Worm (Caenorhabditis elegans) whole organism, L4 larva: ENCODE data around the gene dhs-19.

ENCODE experiments used
- F26F4.8 ChIP-seq: fragments of 200-800 bp; sonication (Bioruptor generic); conservative IDR thresholded peaks from 2 replicates; pipeline ENCODE4 v1.3.6; 2022; ENCODE audit warnings: missing genetic modification characterization, missing compliant biosample characterization
- F44E2.7 ChIP-seq: fragments of 200-800 bp; sonication (Bioruptor generic); IDR thresholded peaks from 2 replicates; pipeline ENCODE4 v2.1.2; 2022; ENCODE audit warnings: missing genetic modification characterization, missing compliant biosample characterization
- F49E8.2 ChIP-seq: sonication (generic microtip); optimal IDR thresholded peaks from 2 replicates; lab custom pipeline; 2016; ENCODE audit warnings: missing compliant biosample characterization, mild to moderate bottlenecking, missing genetic modification characterization, borderline replicate concordance
- T26A8.4 ChIP-seq: fragments of 200-800 bp; sonication (Bioruptor generic); IDR thresholded peaks from 2 replicates; pipeline ENCODE4 v1.3.6; 2022; ENCODE audit warnings: missing genetic modification characterization, missing compliant biosample characterization
- Y48G9A.11 ChIP-seq: fragments of 200-800 bp; sonication (Bioruptor generic); IDR thresholded peaks from 2 replicates; pipeline ENCODE4 v1.3.6; 2022; ENCODE audit warnings: missing genetic modification reagents, missing genetic modification characterization, missing compliant biosample characterization
- Y5F2A.4 ChIP-seq: fragments of 200-800 bp; sonication (Bioruptor generic); optimal IDR thresholded peaks from 2 replicates; lab custom pipeline; 2018; ENCODE audit warnings: mild to moderate bottlenecking, missing genetic modification characterization, missing compliant biosample characterization
- Y75B8A.6 ChIP-seq: fragments of 200-800 bp; sonication (Bioruptor generic); IDR thresholded peaks from 2 replicates; pipeline ENCODE4 v1.3.6; 2022; ENCODE audit warnings: missing genetic modification reagents, missing genetic modification characterization, missing compliant biosample characterization
- ZK337.2 ChIP-seq: fragments of 200-800 bp; sonication (Bioruptor generic); IDR thresholded peaks from 2 replicates; pipeline ENCODE4 v1.3.6; 2022; ENCODE audit warnings: missing genetic modification reagents, missing genetic modification characterization, missing compliant biosample characterization
- ZK546.5 ChIP-seq, 2 experiments: sonication (generic microtip); optimal IDR thresholded peaks; 2 replicates each; lab custom pipeline; 2017; ENCODE audit warnings: missing biosample characterization in 2 of 2, missing genetic modification characterization in 2 of 2
- aly-2 ChIP-seq: sonication (generic microtip); optimal IDR thresholded peaks from 2 replicates; lab custom pipeline; 2018; ENCODE audit warnings: missing biosample characterization, missing genetic modification characterization
- ama-1 ChIP-seq: fragments of 150-350 bp; optimal IDR thresholded peaks from 2 replicates; lab custom pipeline; 2014; ENCODE audit warnings: inconsistent platforms, mixed read lengths
- arid-1 ChIP-seq: fragments of 200-800 bp; sonication (Bioruptor generic); conservative IDR thresholded peaks from 2 replicates; pipeline ENCODE4 v1.3.6; 2022; ENCODE audit warnings: missing genetic modification reagents, missing genetic modification characterization, missing compliant biosample characterization
- ceh-32 ChIP-seq: sonication (generic microtip); optimal IDR thresholded peaks from 2 replicates; lab custom pipeline; 2016; ENCODE audit warnings: mild to moderate bottlenecking, missing genetic modification characterization, missing compliant biosample characterization; ENCODE audit not compliant: poor library complexity
- ctbp-1 ChIP-seq: fragments of 200-800 bp; sonication (Bioruptor generic); IDR thresholded peaks from 2 replicates; pipeline ENCODE4 v1.3.6; 2022; ENCODE audit warnings: missing genetic modification reagents, missing genetic modification characterization, missing compliant biosample characterization
- dmd-9 ChIP-seq: fragments of 200-800 bp; sonication (Bioruptor generic); IDR thresholded peaks from 2 replicates; pipeline ENCODE4 v1.3.6; 2022; ENCODE audit warnings: missing genetic modification reagents, missing genetic modification characterization, missing compliant biosample characterization
- duxl-1 ChIP-seq: sonication (generic microtip); optimal IDR thresholded peaks from 2 replicates; lab custom pipeline; 2016; ENCODE audit warnings: mild to moderate bottlenecking, missing genetic modification characterization, moderate library complexity, missing compliant biosample characterization; ENCODE audit not compliant: poor library complexity
- egl-43 ChIP-seq: fragments of 200-800 bp; sonication (Bioruptor generic); IDR thresholded peaks from 2 replicates; pipeline ENCODE4 v1.3.6; 2022; ENCODE audit warnings: missing genetic modification reagents, missing genetic modification characterization, missing compliant biosample characterization
- fos-1 ChIP-seq: fragments of 150-350 bp; optimal IDR thresholded peaks from 2 replicates; lab custom pipeline; 2014; ENCODE audit warnings: missing biosample characterization, missing genetic modification characterization
- hlh-30 ChIP-seq: sonication (generic microtip); optimal IDR thresholded peaks from 2 replicates; lab custom pipeline; 2017; ENCODE audit warnings: antibody characterized with exemption, mild to moderate bottlenecking, missing genetic modification characterization, missing compliant biosample characterization; ENCODE audit not compliant: insufficient read depth
- jun-1 ChIP-seq: fragments of 150-350 bp; optimal IDR thresholded peaks from 2 replicates; lab custom pipeline; 2014; ENCODE audit warnings: missing biosample characterization, missing genetic modification reagents, missing genetic modification characterization
- lin-29 ChIP-seq: fragments of 200-800 bp; sonication (Bioruptor generic); IDR thresholded peaks from 2 replicates; pipeline ENCODE4 v1.3.6; 2022; ENCODE audit warnings: missing genetic modification reagents, missing genetic modification characterization, missing compliant biosample characterization
- lsy-2 ChIP-seq, 2 experiments: fragments of 150-350 bp in 1 of 2; sonication (generic microtip) in 1 of 2; optimal IDR thresholded peaks; 2 replicates each; lab custom pipeline; 2014 to 2017; ENCODE audit warnings: missing biosample characterization in 2 of 2, missing genetic modification characterization in 2 of 2
- madf-9 ChIP-seq: fragments of 200-800 bp; sonication (Bioruptor generic); conservative IDR thresholded peaks from 2 replicates; pipeline ENCODE4 v1.3.6; 2022; ENCODE audit warnings: missing genetic modification reagents, missing genetic modification characterization, missing compliant biosample characterization
- mdl-1 ChIP-seq, 2 experiments: fragments of 150-350 bp in 1 of 2; sonication (generic microtip) in 1 of 2; optimal IDR thresholded peaks; 2 replicates each; lab custom pipeline; 2014 to 2017; ENCODE audit warnings: missing biosample characterization in 2 of 2, missing genetic modification characterization in 2 of 2
- mdt-29 ChIP-seq: fragments of 200-800 bp; sonication (Bioruptor generic); IDR thresholded peaks from 2 replicates; pipeline ENCODE4 v1.3.6; 2022; ENCODE audit warnings: missing genetic modification reagents, missing genetic modification characterization, missing compliant biosample characterization
- mxl-3 ChIP-seq: fragments of 200-800 bp; sonication (Bioruptor generic); optimal IDR thresholded peaks from 2 replicates; lab custom pipeline; 2018; ENCODE audit warnings: mild to moderate bottlenecking, missing genetic modification characterization, missing compliant biosample characterization
- nhr-10 ChIP-seq: fragments of 150-350 bp; optimal IDR thresholded peaks from 2 replicates; lab custom pipeline; 2014; ENCODE audit warnings: missing biosample characterization, missing genetic modification characterization
- nhr-102 ChIP-seq: sonication (generic microtip); optimal IDR thresholded peaks from 2 replicates; lab custom pipeline; 2016; ENCODE audit warnings: mild to moderate bottlenecking, missing genetic modification characterization, moderate library complexity, missing compliant biosample characterization
- nhr-111 ChIP-seq: fragments of 200-800 bp; sonication (Bioruptor generic); optimal IDR thresholded peaks from 2 replicates; lab custom pipeline; 2018; ENCODE audit warnings: mild to moderate bottlenecking, missing genetic modification characterization, missing compliant biosample characterization
- nhr-42 ChIP-seq: fragments of 200-800 bp; sonication (Bioruptor generic); IDR thresholded peaks from 2 replicates; pipeline ENCODE4 v1.3.6; 2022; ENCODE audit warnings: missing genetic modification characterization, missing compliant biosample characterization
- nhr-48 ChIP-seq: sonication (generic microtip); optimal IDR thresholded peaks from 2 replicates; lab custom pipeline; 2016; ENCODE audit warnings: mild to moderate bottlenecking, missing genetic modification characterization, missing compliant biosample characterization
- nhr-76 ChIP-seq: fragments of 150-350 bp; optimal IDR thresholded peaks from 2 replicates; lab custom pipeline; 2014; ENCODE audit warnings: missing biosample characterization, missing genetic modification characterization
- pqm-1 ChIP-seq: sonication (generic microtip); optimal IDR thresholded peaks from 2 replicates; lab custom pipeline; 2017; ENCODE audit warnings: missing biosample characterization, missing genetic modification characterization
- sdz-12 ChIP-seq: fragments of 200-800 bp; sonication (Bioruptor generic); optimal IDR thresholded peaks from 2 replicates; lab custom pipeline; 2018; ENCODE audit warnings: mild to moderate bottlenecking, missing genetic modification characterization, missing compliant biosample characterization
- skn-1 ChIP-seq: fragments of 150-350 bp; optimal IDR thresholded peaks from 2 replicates; lab custom pipeline; 2014; ENCODE audit warnings: missing biosample characterization, missing genetic modification characterization
- snpc-1.2 ChIP-seq: fragments of 200-800 bp; sonication (Bioruptor generic); IDR thresholded peaks from 2 replicates; pipeline ENCODE4 v1.3.6; 2022; ENCODE audit warnings: missing genetic modification reagents, missing genetic modification characterization, missing compliant biosample characterization
- snpc-4 ChIP-seq: fragments of 150-350 bp; optimal IDR thresholded peaks from 2 replicates; lab custom pipeline; 2014; ENCODE audit warnings: missing biosample characterization, missing genetic modification characterization
- tag-97 ChIP-seq: fragments of 200-800 bp; sonication (Bioruptor generic); IDR thresholded peaks from 2 replicates; pipeline ENCODE4 v1.3.6; 2022; ENCODE audit warnings: missing genetic modification characterization, missing compliant biosample characterization
- unc-62 ChIP-seq, 3 experiments: fragments of 150-350 bp in 1 of 3; sonication (generic microtip); optimal IDR thresholded peaks in 2 of 3; peaks in 1 of 3; 1 replicate in 1 of 3; 2 replicates in 2 of 3; lab custom pipeline; 2014 to 2017; ENCODE audit warnings: missing biosample characterization in 3 of 3, missing genetic modification characterization in 3 of 3, missing genetic modification reagents in 3 of 3, missing genotype in 1 of 3
- zfp-2 ChIP-seq: sonication (generic microtip); optimal IDR thresholded peaks from 2 replicates; lab custom pipeline; 2016; ENCODE audit warnings: mild to moderate bottlenecking, missing genetic modification characterization, missing compliant biosample characterization
- ztf-11 ChIP-seq: fragments of 150-350 bp; optimal IDR thresholded peaks from 2 replicates; lab custom pipeline; 2014; ENCODE audit warnings: missing biosample characterization, missing genetic modification characterization

dhs-19 gene

DNA sequence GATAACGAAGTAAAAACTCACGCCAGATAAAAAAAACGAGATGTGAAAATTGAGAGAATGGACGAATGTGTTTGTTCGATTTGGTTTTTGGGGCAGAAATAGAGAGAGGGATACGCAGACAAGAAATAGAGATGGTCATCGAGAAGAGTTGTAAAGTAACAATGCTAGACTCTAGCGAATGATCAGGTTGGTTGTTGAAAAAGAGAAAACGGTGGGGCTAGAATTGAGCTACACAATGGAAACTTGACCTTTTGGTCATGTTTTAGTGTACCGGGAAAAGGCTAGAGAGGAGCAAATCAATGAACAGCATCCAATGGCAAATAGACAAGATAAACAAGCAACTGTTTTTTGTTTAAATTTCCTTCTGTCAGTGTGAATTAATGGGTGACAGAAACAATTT is at the start of gene dhs-19:
Gene dhs-19 (minus strand): TSS at position 101 of the 400 bp plus-strand sequence.
- TF ChIP-seq mdl-1 (tag; optimal IDR thresholded peaks at IDR 0.05; lab: Kevin White, UChicago) = no peak
- no peak for TF ChIP-seq zfp-2 (tag; lab: Kevin White, UChicago)
- peak in 1 of 2 experiments; percentile 81 for TF ChIP-seq unc-62 (GFP tag; optimal IDR thresholded peaks at IDR 0.05 in 1 of 2; lab: Kevin White, UChicago)
- TF ChIP-seq unc-62 (tag; optimal IDR thresholded peaks at IDR 0.05; lab: Kevin White, UChicago) = no peak
- TF ChIP-seq, all 104 proteins: peak for 1

DNA sequence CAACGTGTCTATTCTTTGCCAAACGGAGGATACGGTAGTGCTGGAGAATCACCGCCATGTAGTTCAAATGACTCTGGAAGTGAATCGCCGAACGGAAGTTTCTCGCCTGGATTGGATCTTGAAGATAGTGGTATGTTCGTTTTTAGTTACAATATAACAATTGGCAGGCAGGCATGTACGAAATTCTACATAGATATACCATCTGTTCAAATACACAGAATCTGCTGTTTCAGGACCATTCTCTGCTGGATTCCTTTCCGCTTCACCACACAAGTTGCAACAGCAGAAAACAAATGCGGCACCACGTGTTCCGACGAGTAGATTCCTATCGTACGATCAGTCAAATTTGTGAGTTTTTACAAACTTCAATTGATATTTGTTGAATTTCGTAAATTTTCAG is 49.2 kb upstream of the dhs-19 start:
- TF ChIP-seq unc-62 (GFP tag; optimal IDR thresholded peaks at IDR 0.05 in 1 of 2; lab: Kevin White, UChicago) = peak in 1 of 2 experiments; percentile 97
- no peak for TF ChIP-seq unc-62 (tag; optimal IDR thresholded peaks at IDR 0.05; lab: Kevin White, UChicago)
- TF ChIP-seq snpc-1.2 (GFP tag; lab: Robert Waterston, UW) = no peak
- TF ChIP-seq ztf-11 = no peak
- TF ChIP-seq skn-1 (tag; lab: Kevin White, UChicago) = peak; percentile 15
- TF ChIP-seq, all 104 proteins: peak for 2

ce11 chrV:11536667-11537066 is 46.4 kb upstream of the dhs-19 start:
- TF ChIP-seq Y75B8A.6 (GFP tag; lab: Robert Waterston, UW) (0 out of 2 replicates have a peak, but pooled peaks have one; percentile 19), mdt-29 (GFP tag; lab: Robert Waterston, UW) (no peak), nhr-48 (tag; lab: Kevin White, UChicago) (no peak), unc-62 (GFP tag; optimal IDR thresholded peaks at IDR 0.05 in 1 of 2; lab: Kevin White, UChicago) (peak in 1 of 2 experiments; percentile 85), unc-62 (tag; optimal IDR thresholded peaks at IDR 0.05; lab: Kevin White, UChicago) (no peak), F26F4.8 (GFP tag; lab: Robert Waterston, UW) (0 out of 2 replicates have a peak, but pooled peaks have one; percentile 28)
- TF ChIP-seq, all 104 proteins: peak for 3

DNA sequence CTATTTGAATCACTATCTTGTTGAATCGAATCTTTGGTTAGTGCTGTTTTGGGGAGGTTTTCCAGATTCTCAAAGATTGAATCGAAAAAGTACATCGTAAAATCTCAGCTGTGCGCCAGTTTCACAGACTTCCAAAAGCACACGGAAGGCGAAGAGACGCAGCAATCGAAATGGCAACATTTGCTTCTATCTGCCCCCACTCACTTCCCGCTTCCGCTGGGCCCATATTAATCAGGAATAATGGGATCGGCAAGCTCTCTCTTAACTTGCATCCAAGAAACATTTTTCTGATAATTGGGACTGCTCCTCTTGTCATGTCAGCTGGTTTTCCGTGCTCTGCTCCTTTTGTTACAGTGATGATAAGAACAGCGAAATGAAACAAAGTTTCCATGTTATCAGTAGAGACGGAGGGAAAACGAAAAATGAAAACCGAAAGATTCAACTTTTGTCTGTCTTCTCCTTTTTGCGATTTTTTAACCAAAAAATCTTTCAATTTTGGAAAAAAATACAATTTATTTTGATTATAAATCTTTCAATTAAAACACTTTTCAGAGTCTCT is 45.3 kb upstream of the dhs-19 start:
- no peak for TF ChIP-seq lin-29
- peak; percentile 82 for TF ChIP-seq pqm-1 (tag; lab: Kevin White, UChicago)
- no peak for TF ChIP-seq duxl-1 (tag; lab: Kevin White, UChicago)
- TF ChIP-seq ztf-11 = no peak
- TF ChIP-seq mdl-1 (tag; optimal IDR thresholded peaks at IDR 0.05; lab: Kevin White, UChicago) = peak in 1 of 2 experiments; percentile 15
- TF ChIP-seq F44E2.7 (GFP tag; lab: Robert Waterston, UW) = no peak
- TF ChIP-seq nhr-111 (GFP tag; lab: Kevin White, UChicago) = no peak
- no peak for TF ChIP-seq Y5F2A.4 (GFP tag; lab: Kevin White, UChicago)
- TF ChIP-seq nhr-42 (GFP tag; lab: Robert Waterston, UW) = no peak
- TF ChIP-seq snpc-1.2 (GFP tag; lab: Robert Waterston, UW) = no peak
- TF ChIP-seq dmd-9 (GFP tag; lab: Robert Waterston, UW) = no peak
- peak in 1 of 2 experiments; percentile 3 for TF ChIP-seq lsy-2 (tag; optimal IDR thresholded peaks at IDR 0.05; lab: Kevin White, UChicago)
- no peak for TF ChIP-seq aly-2
- TF ChIP-seq madf-9 (GFP tag; lab: Robert Waterston, UW) = no peak
- no peak for TF ChIP-seq mxl-3 (GFP tag; lab: Kevin White, UChicago)
- peak; percentile 35 for TF ChIP-seq ama-1 (lab: Kevin White, UChicago)
- no peak for TF ChIP-seq snpc-4 (tag; lab: Kevin White, UChicago)
- TF ChIP-seq arid-1 (GFP tag; lab: Robert Waterston, UW) = no peak
- TF ChIP-seq fos-1 (tag; lab: Kevin White, UChicago) = no peak
- peak in 1 of 2 experiments; percentile 36 for TF ChIP-seq unc-62 (GFP tag; optimal IDR thresholded peaks at IDR 0.05 in 1 of 2; lab: Kevin White, UChicago)
- TF ChIP-seq unc-62 (tag; optimal IDR thresholded peaks at IDR 0.05; lab: Kevin White, UChicago) = no peak
- no peak for TF ChIP-seq nhr-102 (tag; lab: Kevin White, UChicago)
- no peak for TF ChIP-seq F49E8.2 (tag; lab: Kevin White, UChicago)
- no peak for TF ChIP-seq skn-1 (tag; lab: Kevin White, UChicago)
- TF ChIP-seq F26F4.8 (GFP tag; lab: Robert Waterston, UW) = no peak
- TF ChIP-seq ctbp-1 (GFP tag; lab: Robert Waterston, UW) = no peak
- TF ChIP-seq nhr-10 = no peak
- TF ChIP-seq Y75B8A.6 (GFP tag; lab: Robert Waterston, UW) = no peak
- TF ChIP-seq jun-1 (tag; lab: Kevin White, UChicago) = no peak
- TF ChIP-seq hlh-30 (tag; lab: Kevin White, UChicago) = peak; percentile 27
- no peak for TF ChIP-seq ceh-32 (tag; lab: Kevin White, UChicago)
- peak; percentile 6; the same call in 1 of the 2 replicates for TF ChIP-seq egl-43 (GFP tag; lab: Robert Waterston, UW)
- TF ChIP-seq nhr-76 = no peak
- no peak for TF ChIP-seq ZK546.5 (tag; optimal IDR thresholded peaks at IDR 0.05; lab: Kevin White, UChicago)
- TF ChIP-seq Y48G9A.11 (GFP tag; lab: Robert Waterston, UW) = no peak
- no peak for TF ChIP-seq zfp-2 (tag; lab: Kevin White, UChicago)
- no peak for TF ChIP-seq ZK337.2
- TF ChIP-seq sdz-12 (GFP tag; lab: Kevin White, UChicago) = no peak
- no peak for TF ChIP-seq T26A8.4 (GFP tag; lab: Robert Waterston, UW)
- TF ChIP-seq tag-97 (GFP tag; lab: Robert Waterston, UW) = no peak
